Worm (Caenorhabditis elegans) whole organism, L1 larva: ENCODE results near the gene cdgs-1.

Experiments
- C16A3.4 ChIP-seq: fragments of 150-350 bp; optimal IDR thresholded peaks from 2 replicates; lab custom pipeline; 2014; ENCODE audit warnings: missing biosample characterization, missing genetic modification characterization
- C34B4.2 ChIP-seq: sonication (generic microtip); optimal IDR thresholded peaks from 2 replicates; lab custom pipeline; 2017; ENCODE audit warnings: mild to moderate bottlenecking, missing genetic modification characterization, missing compliant biosample characterization
- aly-2 ChIP-seq: fragments of 150-350 bp; optimal IDR thresholded peaks from 2 replicates; lab custom pipeline; 2014; ENCODE audit warnings: missing biosample characterization, missing genetic modification characterization
- ama-1 ChIP-seq: fragments of 150-350 bp; optimal IDR thresholded peaks from 2 replicates; lab custom pipeline; 2014
- blmp-1 ChIP-seq: fragments of 150-350 bp; optimal IDR thresholded peaks from 2 replicates; lab custom pipeline; 2014; ENCODE audit warnings: missing biosample characterization, missing genetic modification characterization
- ceh-63 ChIP-seq: fragments of 200-800 bp; sonication (Bioruptor generic); optimal IDR thresholded peaks from 2 replicates; lab custom pipeline; 2018; ENCODE audit warnings: mild to moderate bottlenecking, missing genetic modification characterization, missing compliant biosample characterization
- ceh-82 ChIP-seq, 3 experiments: fragments of 150-350 bp in 1 of 3; sonication (generic microtip) in 2 of 3; optimal IDR thresholded peaks; 2 replicates each; lab custom pipeline; 2014 to 2017; ENCODE audit warnings: missing biosample characterization in 3 of 3, missing genetic modification characterization in 3 of 3
- ceh-90 ChIP-seq: sonication (generic microtip); optimal IDR thresholded peaks from 2 replicates; lab custom pipeline; 2016; ENCODE audit warnings: missing genetic modification characterization, missing compliant biosample characterization
- dsc-1 ChIP-seq: sonication (generic microtip); optimal IDR thresholded peaks from 2 replicates; lab custom pipeline; 2016; ENCODE audit warnings: mild to moderate bottlenecking, missing genetic modification characterization, missing compliant biosample characterization
- efl-1 ChIP-seq, 4 experiments: fragments of 150-350 bp; optimal IDR thresholded peaks in 3 of 4; peaks in 1 of 4; 1 replicate in 1 of 4; 2 replicates in 3 of 4; lab custom pipeline; 2014; ENCODE audit warnings: missing biosample characterization in 2 of 4, missing genetic modification characterization in 2 of 4, missing genetic modification reagents in 2 of 4
- egl-27 ChIP-seq, 2 experiments: fragments of 150-350 bp in 1 of 2; sonication (generic microtip); optimal IDR thresholded peaks; 3 replicates each; lab custom pipeline; 2017 to 2018; ENCODE audit warnings: missing biosample characterization in 2 of 2, missing genetic modification characterization in 2 of 2, missing genetic modification reagents in 2 of 2
- ets-5 ChIP-seq: fragments of 200-800 bp; sonication (Bioruptor generic); IDR thresholded peaks from 2 replicates; pipeline ENCODE4 v1.3.6; 2022; ENCODE audit warnings: missing genetic modification characterization, missing compliant biosample characterization
- fkh-10 ChIP-seq: sonication (generic microtip); optimal IDR thresholded peaks from 2 replicates; lab custom pipeline; 2017; ENCODE audit warnings: missing biosample characterization, missing genetic modification reagents, missing genetic modification characterization
- fkh-8 ChIP-seq: sonication (generic microtip); optimal IDR thresholded peaks from 2 replicates; lab custom pipeline; 2016; ENCODE audit warnings: mild to moderate bottlenecking, missing genetic modification characterization, missing compliant biosample characterization
- hlh-4 ChIP-seq: sonication (generic microtip); optimal IDR thresholded peaks from 2 replicates; lab custom pipeline; 2016; ENCODE audit warnings: mild to moderate bottlenecking, missing genetic modification characterization, missing compliant biosample characterization
- hpl-2 ChIP-seq: fragments of 150-350 bp; optimal IDR thresholded peaks from 2 replicates; lab custom pipeline; 2014; ENCODE audit warnings: missing biosample characterization, missing genetic modification reagents, missing genetic modification characterization
- jun-1 ChIP-seq: fragments of 150-350 bp; optimal IDR thresholded peaks from 2 replicates; lab custom pipeline; 2014; ENCODE audit warnings: missing biosample characterization, missing genetic modification reagents, missing genetic modification characterization
- lin-14 ChIP-seq: fragments of 200-800 bp; sonication (Bioruptor generic); optimal IDR thresholded peaks from 2 replicates; lab custom pipeline; 2018; ENCODE audit warnings: mild to moderate bottlenecking, missing genetic modification characterization, moderate library complexity, missing compliant biosample characterization
- lin-35 ChIP-seq, 2 experiments: fragments of 150-350 bp; optimal IDR thresholded peaks; 2 replicates each; lab custom pipeline; 2014; ENCODE audit warnings: missing biosample characterization in 2 of 2, missing genetic modification characterization in 2 of 2, missing genetic modification reagents in 2 of 2
- lin-39 ChIP-seq: fragments of 150-350 bp; optimal IDR thresholded peaks from 2 replicates; lab custom pipeline; 2014; ENCODE audit warnings: missing biosample characterization, missing genetic modification reagents, missing genetic modification characterization
- lsy-2 ChIP-seq, 2 experiments: fragments of 150-350 bp; optimal IDR thresholded peaks; 2 replicates each; lab custom pipeline; 2014; ENCODE audit warnings: missing biosample characterization in 2 of 2, missing genetic modification characterization in 2 of 2
- mab-9 ChIP-seq: fragments of 200-800 bp; sonication (Bioruptor generic); IDR thresholded peaks from 2 replicates; pipeline ENCODE4 v1.3.6; 2022; ENCODE audit warnings: missing genetic modification reagents, missing genetic modification characterization, missing compliant biosample characterization
- nhr-19 ChIP-seq: fragments of 200-800 bp; sonication (Bioruptor generic); conservative IDR thresholded peaks from 2 replicates; pipeline ENCODE4 v1.3.6; 2022; ENCODE audit warnings: missing genetic modification characterization, missing compliant biosample characterization
- nhr-237 ChIP-seq: fragments of 150-350 bp; optimal IDR thresholded peaks from 2 replicates; lab custom pipeline; 2014; ENCODE audit warnings: missing biosample characterization, missing genetic modification characterization
- nhr-47 ChIP-seq: sonication (generic microtip); optimal IDR thresholded peaks from 2 replicates; lab custom pipeline; 2016; ENCODE audit warnings: mild to moderate bottlenecking, missing genetic modification characterization, moderate library complexity, missing compliant biosample characterization
- pqm-1 ChIP-seq: sonication (generic microtip); optimal IDR thresholded peaks from 3 replicates; lab custom pipeline; 2017; ENCODE audit warnings: missing biosample characterization, missing genetic modification characterization
- snu-23 ChIP-seq: sonication (generic microtip); optimal IDR thresholded peaks from 2 replicates; lab custom pipeline; 2016; ENCODE audit warnings: missing genetic modification characterization, missing compliant biosample characterization
- tlp-1 ChIP-seq: fragments of 150-350 bp; optimal IDR thresholded peaks from 2 replicates; lab custom pipeline; 2014; ENCODE audit warnings: missing biosample characterization, missing genetic modification characterization
- unc-130 ChIP-seq: fragments of 150-350 bp; optimal IDR thresholded peaks from 2 replicates; lab custom pipeline; 2017; ENCODE audit warnings: missing biosample characterization, missing genetic modification characterization, inconsistent platforms
- xbp-1 ChIP-seq: sonication (generic microtip); optimal IDR thresholded peaks from 2 replicates; lab custom pipeline; 2016; ENCODE audit warnings: missing genetic modification characterization, missing compliant biosample characterization
- zag-1 ChIP-seq: fragments of 150-350 bp; optimal IDR thresholded peaks from 2 replicates; lab custom pipeline; 2014; ENCODE audit warnings: missing biosample characterization, missing genetic modification characterization
- ztf-11 ChIP-seq, 2 experiments: sonication (generic microtip); optimal IDR thresholded peaks; 2 replicates each; lab custom pipeline; 2016 to 2017; ENCODE audit warnings: missing genetic modification characterization in 2 of 2, missing biosample characterization in 1 of 2, missing compliant biosample characterization in 1 of 2

Gene cdgs-1

DNA sequence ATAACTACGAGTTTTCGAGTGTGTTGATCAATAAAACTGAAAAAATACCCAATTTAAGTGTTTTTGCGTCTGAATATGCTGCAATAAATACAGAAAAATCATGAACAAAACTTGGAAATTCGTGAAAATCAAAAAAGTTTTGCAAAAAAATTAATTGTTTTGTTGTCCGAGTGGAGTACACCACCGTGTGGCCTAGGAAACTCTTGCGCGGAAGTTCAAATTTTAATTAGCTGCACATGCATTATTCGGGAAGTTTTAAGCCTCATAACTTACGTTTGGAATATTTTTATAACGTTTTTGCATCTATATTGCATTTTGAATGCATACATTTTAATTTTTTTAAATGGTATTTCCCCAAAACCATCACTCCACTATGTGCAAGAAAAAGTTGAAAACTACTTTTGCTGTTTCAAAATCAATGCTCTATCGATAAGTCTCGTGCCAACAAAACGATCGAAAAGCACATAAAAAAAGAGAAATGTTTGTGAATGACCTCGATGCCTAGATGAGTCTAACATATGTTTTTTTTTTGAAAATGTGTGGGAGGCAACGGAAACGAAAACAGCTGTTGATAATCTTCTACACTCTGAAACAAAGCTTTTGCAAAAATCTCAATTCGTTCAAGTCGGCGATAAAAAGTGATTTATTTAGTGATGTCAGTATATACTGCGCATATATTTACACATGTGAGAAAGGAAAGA is 1.0 kb upstream of the cdgs-1 start (continued):
- peak; percentile 68 for TF ChIP-seq nhr-47 (tag; lab: Kevin White, UChicago)

DNA sequence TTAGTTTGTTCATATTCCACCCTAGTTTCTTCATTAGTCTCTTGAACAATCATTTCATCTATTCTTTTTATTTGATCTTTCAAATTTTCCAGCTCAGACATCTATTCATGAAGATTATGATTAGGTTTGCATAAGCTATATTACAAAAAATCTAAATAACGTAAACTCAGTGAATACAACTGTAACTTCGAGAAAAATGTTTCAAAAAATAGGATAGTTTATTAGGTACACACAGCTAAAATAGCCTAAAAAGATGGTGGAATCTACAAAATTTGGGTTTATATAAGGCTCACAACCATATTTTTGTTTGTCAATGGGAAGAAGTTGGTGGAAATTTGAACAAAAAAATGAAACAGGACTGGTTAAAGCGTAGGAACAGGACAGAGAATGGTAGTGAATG is 2.8 kb downstream of the cdgs-1 start, which contains the start of gene zgpa-1:
TSS of gene zgpa-1 (minus strand) at position 101 of the 400 bp plus-strand sequence.
- TF ChIP-seq nhr-237 (tag; lab: Kevin White, UChicago) (no peak), xbp-1 (tag; lab: Kevin White, UChicago) (no peak), blmp-1 (tag; lab: Kevin White, UChicago) (no peak), lsy-2 (tag; optimal IDR thresholded peaks at IDR 0.05; lab: Kevin White, UChicago) (no peak), snu-23 (GFP tag; lab: Kevin White, UChicago) (no peak), nhr-19 (no peak), lin-39 (tag; lab: Kevin White, UChicago) (no peak), dsc-1 (tag; lab: Kevin White, UChicago) (no peak), ztf-11 (tag; optimal IDR thresholded peaks at IDR 0.05; lab: Kevin White, UChicago) (no peak), ets-5 (GFP tag; lab: Robert Waterston, UW) (no peak), tlp-1 (no peak), nhr-47 (tag; lab: Kevin White, UChicago) (no peak), lin-35 (GFP tag; optimal IDR thresholded peaks at IDR 0.05; lab: Kevin White, UChicago) (no peak), ceh-82 (tag; optimal IDR thresholded peaks at IDR 0.05; lab: Kevin White, UChicago) (no peak)

DNA sequence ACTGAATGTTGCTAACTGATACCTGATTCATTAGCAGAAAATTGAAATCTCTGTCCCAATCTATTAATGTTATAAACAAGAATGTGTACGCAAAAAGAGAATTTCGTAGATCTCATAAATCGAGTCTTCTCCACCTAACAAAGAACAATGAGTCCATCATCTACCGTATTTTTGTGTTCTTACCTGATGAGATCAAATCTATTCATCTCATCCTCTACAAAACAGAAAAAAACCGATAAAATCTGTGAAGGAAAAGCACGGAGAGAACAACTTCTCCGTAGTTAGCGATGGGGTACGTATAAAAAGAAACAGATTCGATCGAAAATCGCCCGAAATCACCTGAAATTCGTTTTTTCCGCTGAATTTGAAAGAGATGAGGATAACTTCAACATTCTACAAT is 7.0 kb downstream of the cdgs-1 start, which contains the start of gene C33H5.1:
TSS of gene C33H5.1 (plus strand) at position 330 of the 400 bp plus-strand sequence.
- no peak for TF ChIP-seq C34B4.2
- no peak for TF ChIP-seq fkh-8
- peak; percentile 10 for TF ChIP-seq blmp-1 (tag; lab: Kevin White, UChicago)
- no peak for TF ChIP-seq nhr-237 (tag; lab: Kevin White, UChicago)
- no peak for TF ChIP-seq efl-1 (optimal IDR thresholded peaks at IDR 0.05; lab: Kevin White, UChicago)
- peak in 1 of 2 experiments; percentile 53 for TF ChIP-seq efl-1 (GFP tag; optimal IDR thresholded peaks at IDR 0.05 in 1 of 2; lab: Kevin White, UChicago)

ce11 chrIV:7804740-7805139 is 10.8 kb downstream of the cdgs-1 start, which contains the start of gene C33H5.2:
C33H5.2 (plus strand) TSS chrIV:7805040.
- TF ChIP-seq blmp-1 (tag; lab: Kevin White, UChicago) (peak; percentile 37), fkh-10 (no peak)

DNA sequence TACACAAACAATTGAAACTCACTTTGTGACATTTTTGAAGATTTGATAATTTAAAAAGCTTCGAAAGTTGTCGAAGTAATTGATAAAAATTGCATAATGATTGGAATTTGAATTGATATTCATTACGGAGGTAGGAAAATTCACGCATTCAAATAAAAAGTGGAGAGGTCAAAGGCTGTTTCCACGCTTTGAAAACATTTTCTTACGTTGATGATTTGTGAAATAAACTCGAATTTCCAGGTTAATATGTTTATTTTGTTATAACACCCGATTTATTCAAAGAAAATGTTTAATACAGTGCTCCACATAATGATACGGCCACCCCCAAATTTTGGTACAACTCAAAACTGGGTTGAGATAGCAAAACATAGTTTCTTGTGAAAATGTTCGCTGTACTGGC is 12.3 kb downstream of the cdgs-1 start, which contains the start of gene C33H5.16:
TSS of gene C33H5.16 (minus strand) at position 101 of the 400 bp plus-strand sequence.
- TF ChIP-seq hpl-2 (GFP tag; lab: Kevin White, UChicago), result no peak
- TF ChIP-seq unc-130 (tag; lab: Kevin White, UChicago), result no peak
- no peak for TF ChIP-seq C16A3.4 (tag; lab: Kevin White, UChicago)
- TF ChIP-seq egl-27 (tag; optimal IDR thresholded peaks at IDR 0.05; lab: Kevin White, UChicago), result no peak
- TF ChIP-seq ceh-63 (GFP tag; lab: Kevin White, UChicago), result no peak
- no peak for TF ChIP-seq mab-9 (GFP tag; lab: Robert Waterston, UW)
- TF ChIP-seq nhr-47 (tag; lab: Kevin White, UChicago), result no peak
- TF ChIP-seq C34B4.2, result no peak
- TF ChIP-seq lin-14, result no peak
- no peak for TF ChIP-seq ceh-90 (tag; lab: Kevin White, UChicago)
- TF ChIP-seq hlh-4, result no peak
- TF ChIP-seq aly-2 (tag; lab: Kevin White, UChicago), result no peak
- TF ChIP-seq tlp-1, result no peak
- TF ChIP-seq zag-1 (tag; lab: Kevin White, UChicago), result no peak
- TF ChIP-seq jun-1 (tag; lab: Kevin White, UChicago), result no peak
- TF ChIP-seq ama-1 (lab: Kevin White, UChicago), result no peak
- TF ChIP-seq pqm-1, result no peak
